Fruit fly (Drosophila melanogaster) whole organism, embryonic: Measurements from ENCODE around the gene CG43731.

Experiments
- B-H1 ChIP-seq: fragments of 200-800 bp; sonication (Bioruptor generic); IDR thresholded peaks from 3 replicates; pipeline ENCODE4 v1.3.6; 2022; ENCODE audit warnings: missing biosample characterization, missing genetic modification characterization
- B-H2 ChIP-seq: fragments of 200-800 bp; sonication (Bioruptor generic); optimal IDR thresholded peaks from 2 replicates; lab custom pipeline; 2018; ENCODE audit warnings: missing biosample characterization, mild to moderate bottlenecking, missing genetic modification characterization
- CG12219 ChIP-seq: fragments of 200-800 bp; sonication (Bioruptor generic); optimal IDR thresholded peaks from 3 replicates; lab custom pipeline; 2018; ENCODE audit warnings: missing biosample characterization, mild to moderate bottlenecking, missing genetic modification characterization
- CG1233 ChIP-seq: fragments of 200-800 bp; sonication (Bioruptor generic); optimal IDR thresholded peaks from 4 replicates; lab custom pipeline; 2018; ENCODE audit warnings: missing biosample characterization, mild to moderate bottlenecking, missing genetic modification characterization
- CG12744 ChIP-seq: fragments of 200-800 bp; sonication (Bioruptor generic); optimal IDR thresholded peaks from 2 replicates; lab custom pipeline; 2016; ENCODE audit warnings: missing biosample characterization, missing genetic modification characterization
- CG13123 ChIP-seq: fragments of 200-800 bp; sonication (Bioruptor generic); optimal IDR thresholded peaks from 2 replicates; lab custom pipeline; 2016; ENCODE audit warnings: missing biosample characterization, missing genetic modification characterization
- CG15696 ChIP-seq: fragments of 200-800 bp; sonication (Bioruptor generic); optimal IDR thresholded peaks from 2 replicates; lab custom pipeline; 2019; ENCODE audit warnings: missing biosample characterization, mild to moderate bottlenecking, missing genetic modification characterization, moderate library complexity
- CG18476 ChIP-seq: fragments of 200-800 bp; sonication (Bioruptor generic); optimal IDR thresholded peaks from 2 replicates; lab custom pipeline; 2016; ENCODE audit warnings: missing biosample characterization, mild to moderate bottlenecking, missing genetic modification characterization
- CG18599 ChIP-seq: fragments of 200-800 bp; sonication (Bioruptor generic); optimal IDR thresholded peaks from 3 replicates; lab custom pipeline; 2017; ENCODE audit warnings: missing biosample characterization, missing genetic modification characterization, mild to moderate bottlenecking, moderate library complexity, missing genetic modification reagents
- CG2199 ChIP-seq: fragments of 200-800 bp; sonication (Bioruptor generic); IDR thresholded peaks from 3 replicates; pipeline ENCODE4 v1.3.6; 2022; ENCODE audit warnings: missing biosample characterization, missing genetic modification characterization
- CG30020 ChIP-seq: fragments of 200-800 bp; optimal IDR thresholded peaks from 2 replicates; lab custom pipeline; 2019; ENCODE audit warnings: missing biosample characterization, mild to moderate bottlenecking, missing genetic modification characterization, moderate library complexity
- CG31224 ChIP-seq: fragments of 200-800 bp; sonication (Bioruptor generic); IDR thresholded peaks from 2 replicates; pipeline ENCODE4 v1.3.6; 2022; ENCODE audit warnings: missing biosample characterization, missing genetic modification characterization
- CG31388 ChIP-seq: fragments of 200-800 bp; sonication (Bioruptor generic); optimal IDR thresholded peaks from 2 replicates; lab custom pipeline; 2016; ENCODE audit warnings: missing biosample characterization, missing genetic modification characterization
- CG4360 ChIP-seq: fragments of 200-800 bp; sonication (Bioruptor generic); IDR thresholded peaks from 2 replicates; pipeline ENCODE4 v1.3.6; 2022; ENCODE audit warnings: missing biosample characterization, missing genetic modification characterization
- CG43689 ChIP-seq: fragments of 200-800 bp; sonication (Bioruptor generic); IDR thresholded peaks from 2 replicates; pipeline ENCODE4 v1.3.6; 2022; ENCODE audit warnings: missing biosample characterization, missing genetic modification characterization
- CG4730 ChIP-seq: fragments of 200-800 bp; sonication (Bioruptor generic); IDR thresholded peaks from 2 replicates; pipeline ENCODE4 v1.3.6; 2022; ENCODE audit warnings: missing biosample characterization, missing genetic modification characterization
- CG7556 ChIP-seq: fragments of 200-800 bp; sonication (Bioruptor generic); optimal IDR thresholded peaks from 2 replicates; lab custom pipeline; 2017; ENCODE audit warnings: missing biosample characterization, mild to moderate bottlenecking, missing genetic modification characterization
- CG7786 ChIP-seq: fragments of 200-800 bp; sonication (Bioruptor generic); optimal IDR thresholded peaks from 2 replicates; lab custom pipeline; 2016; ENCODE audit warnings: missing biosample characterization, missing genetic modification characterization
- CG8388 ChIP-seq: fragments of 200-800 bp; sonication (Bioruptor generic); optimal IDR thresholded peaks from 2 replicates; lab custom pipeline; 2019; ENCODE audit warnings: missing biosample characterization, mild to moderate bottlenecking, missing genetic modification characterization, moderate library complexity
- CkIIα-i1 ChIP-seq: fragments of 200-800 bp; sonication (Bioruptor generic); IDR thresholded peaks from 2 replicates; pipeline ENCODE4 v1.3.6; 2022; ENCODE audit warnings: missing biosample characterization, missing genetic modification characterization
- Dbx ChIP-seq: fragments of 200-800 bp; sonication (Bioruptor generic); IDR thresholded peaks from 3 replicates; pipeline ENCODE4 v1.3.6; 2022; ENCODE audit warnings: missing biosample characterization, missing genetic modification characterization
- Drgx ChIP-seq: fragments of 200-800 bp; sonication (Bioruptor generic); IDR thresholded peaks from 2 replicates; pipeline ENCODE4 v1.3.6; 2022; ENCODE audit warnings: missing biosample characterization, missing genetic modification characterization
- HLH54F ChIP-seq: fragments of 200-800 bp; sonication (Bioruptor generic); optimal IDR thresholded peaks from 3 replicates; lab custom pipeline; 2016; ENCODE audit warnings: missing biosample characterization, missing genetic modification characterization
- Hr3 ChIP-seq: fragments of 200-800 bp; sonication (Bioruptor generic); optimal IDR thresholded peaks from 3 replicates; lab custom pipeline; 2016; ENCODE audit warnings: missing biosample characterization, missing genetic modification characterization
- MESR4 ChIP-seq: fragments of 200-800 bp; sonication (Bioruptor generic); optimal IDR thresholded peaks from 2 replicates; lab custom pipeline; 2018; ENCODE audit warnings: missing biosample characterization, mild to moderate bottlenecking, missing genetic modification characterization, moderate library complexity
- Mad ChIP-seq: fragments of 200-800 bp; sonication (Bioruptor generic); optimal IDR thresholded peaks from 2 replicates; lab custom pipeline; 2016; ENCODE audit warnings: missing biosample characterization, missing genetic modification characterization
- Mrtf ChIP-seq: fragments of 200-800 bp; sonication (Bioruptor generic); IDR thresholded peaks from 3 replicates; pipeline ENCODE4 v1.3.6; 2022; ENCODE audit warnings: missing biosample characterization, missing genetic modification characterization
- Nf-YB ChIP-seq: fragments of 200-800 bp; sonication (Bioruptor generic); optimal IDR thresholded peaks from 3 replicates; lab custom pipeline; 2019; ENCODE audit warnings: missing biosample characterization, mild to moderate bottlenecking, missing genetic modification characterization, moderate library complexity
- Ptx1 ChIP-seq: fragments of 200-800 bp; sonication (Bioruptor generic); IDR thresholded peaks from 2 replicates; pipeline ENCODE4 v1.3.6; 2022; ENCODE audit warnings: missing biosample characterization, missing genetic modification characterization
- Six4 ChIP-seq: fragments of 200-800 bp; sonication (Bioruptor generic); optimal IDR thresholded peaks from 2 replicates; lab custom pipeline; 2016; ENCODE audit warnings: missing biosample characterization, missing genetic modification characterization
- Spps ChIP-seq: fragments of 200-800 bp; sonication (Bioruptor generic); optimal IDR thresholded peaks from 2 replicates; lab custom pipeline; 2018; ENCODE audit warnings: missing biosample characterization, mild to moderate bottlenecking, missing genetic modification characterization
- Usf ChIP-seq: fragments of 200-800 bp; sonication (Bioruptor generic); optimal IDR thresholded peaks from 2 replicates; lab custom pipeline; 2017; ENCODE audit warnings: missing genotype, missing biosample characterization, missing genetic modification characterization
- YL-1 ChIP-seq: fragments of 200-800 bp; sonication (Bioruptor generic); optimal IDR thresholded peaks from 3 replicates; lab custom pipeline; 2017; ENCODE audit warnings: missing biosample characterization, mild to moderate bottlenecking, missing genetic modification characterization
- chm ChIP-seq: fragments of 200-800 bp; sonication (Bioruptor generic); IDR thresholded peaks from 2 replicates; pipeline ENCODE4 v1.3.6; 2022; ENCODE audit warnings: missing biosample characterization, missing genetic modification characterization
- cwo ChIP-seq: fragments of 200-800 bp; sonication (Bioruptor generic); optimal IDR thresholded peaks from 3 replicates; lab custom pipeline; 2017; ENCODE audit warnings: missing biosample characterization, missing genetic modification characterization, mild to moderate bottlenecking, moderate library complexity, missing genetic modification reagents
- dati ChIP-seq: fragments of 200-800 bp; sonication (Bioruptor generic); IDR thresholded peaks from 2 replicates; pipeline ENCODE4 v1.3.6; 2022; ENCODE audit warnings: missing biosample characterization, missing genetic modification characterization
- dimm ChIP-seq: fragments of 200-800 bp; sonication (Bioruptor generic); IDR thresholded peaks from 2 replicates; pipeline ENCODE4 v1.3.6; 2022; ENCODE audit warnings: missing biosample characterization, missing genetic modification characterization
- dpn ChIP-seq, 2 experiments: fragments of 200-800 bp; sonication (Bioruptor generic); optimal IDR thresholded peaks; 3 replicates each; lab custom pipeline; 2016; ENCODE audit warnings: missing biosample characterization in 2 of 2, missing genetic modification characterization in 2 of 2
- fd96Cb ChIP-seq: fragments of 200-800 bp; sonication (Bioruptor generic); optimal IDR thresholded peaks from 2 replicates; lab custom pipeline; 2018; ENCODE audit warnings: missing biosample characterization, mild to moderate bottlenecking, missing genetic modification characterization, moderate library complexity
- grn ChIP-seq: fragments of 200-800 bp; sonication (Bioruptor generic); optimal IDR thresholded peaks from 3 replicates; lab custom pipeline; 2017; ENCODE audit warnings: missing biosample characterization, missing genetic modification characterization
- ind ChIP-seq: fragments of 200-800 bp; sonication (Bioruptor generic); optimal IDR thresholded peaks from 3 replicates; lab custom pipeline; 2016; ENCODE audit warnings: missing biosample characterization, missing genetic modification characterization
- kay ChIP-seq: fragments of 200-800 bp; sonication (Bioruptor generic); optimal IDR thresholded peaks from 2 replicates; lab custom pipeline; 2016; ENCODE audit warnings: missing biosample characterization, missing genetic modification characterization
- lmd ChIP-seq: fragments of 200-800 bp; sonication (Bioruptor generic); IDR thresholded peaks from 2 replicates; pipeline ENCODE4 v1.3.6; 2022; ENCODE audit warnings: missing biosample characterization, missing genetic modification characterization
- odd ChIP-seq: fragments of 200-800 bp; sonication (Bioruptor generic); optimal IDR thresholded peaks from 2 replicates; lab custom pipeline; 2017; ENCODE audit warnings: missing biosample characterization, mild to moderate bottlenecking, missing genetic modification characterization
- salm ChIP-seq: fragments of 200-800 bp; sonication (Bioruptor generic); optimal IDR thresholded peaks from 2 replicates; lab custom pipeline; 2018; ENCODE audit warnings: missing biosample characterization, mild to moderate bottlenecking, missing genetic modification characterization
- sqz ChIP-seq: fragments of 200-800 bp; sonication (Bioruptor generic); optimal IDR thresholded peaks from 3 replicates; lab custom pipeline; 2018; ENCODE audit warnings: missing biosample characterization, mild to moderate bottlenecking, missing genetic modification characterization
- sug ChIP-seq: fragments of 200-800 bp; optimal IDR thresholded peaks from 2 replicates; lab custom pipeline; 2019; ENCODE audit warnings: missing biosample characterization, mild to moderate bottlenecking, missing genetic modification characterization, moderate library complexity
- tin ChIP-seq: fragments of 200-800 bp; sonication (Bioruptor generic); optimal IDR thresholded peaks from 3 replicates; lab custom pipeline; 2016; ENCODE audit warnings: missing biosample characterization, missing genetic modification characterization
- trh ChIP-seq: fragments of 200-800 bp; sonication (Bioruptor generic); optimal IDR thresholded peaks from 2 replicates; lab custom pipeline; 2016; ENCODE audit warnings: missing biosample characterization, missing genetic modification characterization
- twi ChIP-seq: fragments of 200-800 bp; optimal IDR thresholded peaks from 2 replicates; lab custom pipeline; 2019; ENCODE audit warnings: missing biosample characterization, mild to moderate bottlenecking, missing genetic modification characterization, moderate library complexity
- zf30C ChIP-seq: fragments of 200-800 bp; sonication (Bioruptor generic); optimal IDR thresholded peaks from 3 replicates; lab custom pipeline; 2018; ENCODE audit warnings: missing biosample characterization, mild to moderate bottlenecking, missing genetic modification characterization
- zfh2 ChIP-seq: fragments of 200-800 bp; sonication (Bioruptor generic); optimal IDR thresholded peaks from 2 replicates; lab custom pipeline; 2016; ENCODE audit warnings: missing biosample characterization, missing genetic modification characterization

The CG43731 gene

dm6 chr2L:19126888-19127287 is 25.0 kb downstream of the CG43731 start (continued):
- TF ChIP-seq HLH54F (GFP tag; lab: Kevin White, UChicago), result no peak
- peak; percentile 82 for TF ChIP-seq B-H2 (GFP tag; lab: Kevin White, UChicago)
- no peak for TF ChIP-seq MESR4 (GFP tag; lab: Kevin White, UChicago)
- no peak for TF ChIP-seq CG12744 (GFP tag; lab: Kevin White, UChicago)
- TF ChIP-seq CG30020 (tag; lab: Kevin White, UChicago), result peak; percentile 57
- no peak for TF ChIP-seq trh (GFP tag; lab: Kevin White, UChicago)
- 0 out of 2 replicates have a peak, but pooled peaks have one; percentile 22 for TF ChIP-seq CG31224 (GFP tag; lab: Robert Waterston, UW)
- TF ChIP-seq twi (tag; lab: Kevin White, UChicago), result peak; percentile 56
- peak; percentile 15 for TF ChIP-seq zfh2 (GFP tag; lab: Kevin White, UChicago)
- TF ChIP-seq Ptx1 (GFP tag; lab: Robert Waterston, UW), result peak; percentile 65
- TF ChIP-seq sug (tag; lab: Kevin White, UChicago), result peak; percentile 81
- TF ChIP-seq dpn (GFP tag; optimal IDR thresholded peaks at IDR 0.05; lab: Kevin White, UChicago), result peak in 1 of 2 experiments; percentile 70
- TF ChIP-seq CG1233 (GFP tag; lab: Kevin White, UChicago), result peak; percentile 43
- TF ChIP-seq CG2199 (GFP tag; lab: Robert Waterston, UW), result no peak
- TF ChIP-seq CG8388 (GFP tag; lab: Kevin White, UChicago), result peak; percentile 58
- TF ChIP-seq CkIIα-i1 (GFP tag; lab: Robert Waterston, UW), result no peak
- 0 out of 3 replicates have a peak, but pooled peaks have one; percentile 44 for TF ChIP-seq Dbx (GFP tag; lab: Robert Waterston, UW)
- peak; percentile 58 for TF ChIP-seq CG7556 (GFP tag; lab: Kevin White, UChicago)
- TF ChIP-seq Spps, result peak; percentile 38
- no peak for TF ChIP-seq grn (GFP tag; lab: Kevin White, UChicago)
- TF ChIP-seq Mrtf (GFP tag; lab: Robert Waterston, UW), result no peak
- TF ChIP-seq sqz (GFP tag; lab: Kevin White, UChicago), result no peak
- peak; percentile 70 for TF ChIP-seq Hr3 (GFP tag; lab: Kevin White, UChicago)
- no peak for TF ChIP-seq CG7786 (GFP tag; lab: Kevin White, UChicago)
- no peak for TF ChIP-seq ind (GFP tag; lab: Kevin White, UChicago)
- no peak for TF ChIP-seq dati (GFP tag; lab: Robert Waterston, UW)
- TF ChIP-seq CG12219 (GFP tag; lab: Kevin White, UChicago), result no peak
- no peak for TF ChIP-seq CG4730
- TF ChIP-seq lmd (GFP tag; lab: Robert Waterston, UW), result peak; percentile 58
- no peak for TF ChIP-seq chm
- TF ChIP-seq CG43689 (GFP tag; lab: Robert Waterston, UW), result no peak
- TF ChIP-seq tin (GFP tag; lab: Kevin White, UChicago), result peak; percentile 21
- no peak for TF ChIP-seq CG18476 (GFP tag; lab: Kevin White, UChicago)
- TF ChIP-seq B-H1 (GFP tag; lab: Robert Waterston, UW), result no peak
- no peak for TF ChIP-seq kay (GFP tag; lab: Kevin White, UChicago)
- peak; percentile 35 for TF ChIP-seq Usf (GFP tag; lab: Kevin White, UChicago)
- TF ChIP-seq dimm (GFP tag; lab: Robert Waterston, UW), result no peak
- TF ChIP-seq YL-1 (GFP tag; lab: Kevin White, UChicago), result peak; percentile 73
- peak; percentile 72 for TF ChIP-seq CG15696
- TF ChIP-seq CG4360 (GFP tag; lab: Robert Waterston, UW), result no peak
- TF ChIP-seq fd96Cb (tag; lab: Kevin White, UChicago), result peak; percentile 30
- peak; percentile 49 for TF ChIP-seq zf30C
- TF ChIP-seq salm (tag; lab: Kevin White, UChicago), result peak; percentile 44
- TF ChIP-seq odd (GFP tag; lab: Kevin White, UChicago), result no peak
- TF ChIP-seq CG18599, result peak; percentile 74
- no peak for TF ChIP-seq Drgx
- TF ChIP-seq cwo (GFP tag; lab: Kevin White, UChicago), result peak; percentile 7
- peak; percentile 42 for TF ChIP-seq Nf-YB (GFP tag; lab: Kevin White, UChicago)
- TF ChIP-seq CG13123, result peak; percentile 35
- TF ChIP-seq CG31388 (GFP tag; lab: Kevin White, UChicago), result no peak
- peak; percentile 10 for TF ChIP-seq Six4
- TF ChIP-seq Mad (GFP tag; lab: Kevin White, UChicago), result no peak
